Worm (Caenorhabditis elegans) whole organism, L4 larva: ENCODE results near the gene twnk-1.

Experiments
- Y105C5A.15 ChIP-seq: fragments of 200-800 bp; sonication (Bioruptor generic); IDR thresholded peaks from 2 replicates; pipeline ENCODE4 v1.3.6; 2022; ENCODE audit warnings: missing genetic modification characterization, missing compliant biosample characterization
- Y5F2A.4 ChIP-seq: fragments of 200-800 bp; sonication (Bioruptor generic); optimal IDR thresholded peaks from 2 replicates; lab custom pipeline; 2018; ENCODE audit warnings: mild to moderate bottlenecking, missing genetic modification characterization, missing compliant biosample characterization
- ZK337.2 ChIP-seq: fragments of 200-800 bp; sonication (Bioruptor generic); IDR thresholded peaks from 2 replicates; pipeline ENCODE4 v1.3.6; 2022; ENCODE audit warnings: missing genetic modification reagents, missing genetic modification characterization, missing compliant biosample characterization
- aha-1 ChIP-seq: fragments of 150-350 bp; peaks from one replicate; lab custom pipeline; 2014; ENCODE audit warnings: missing biosample characterization, missing genetic modification characterization
- arid-1 ChIP-seq: fragments of 200-800 bp; sonication (Bioruptor generic); conservative IDR thresholded peaks from 2 replicates; pipeline ENCODE4 v1.3.6; 2022; ENCODE audit warnings: missing genetic modification reagents, missing genetic modification characterization, missing compliant biosample characterization
- attf-4 ChIP-seq: sonication (generic microtip); optimal IDR thresholded peaks from 3 replicates; lab custom pipeline; 2017; ENCODE audit warnings: missing biosample characterization, missing genetic modification characterization
- ceh-20 ChIP-seq: fragments of 200-800 bp; sonication (Bioruptor generic); IDR thresholded peaks from 2 replicates; pipeline ENCODE4 v1.3.6; 2022; ENCODE audit warnings: missing genetic modification reagents, missing genetic modification characterization, missing compliant biosample characterization
- ceh-62 ChIP-seq: sonication (generic microtip); optimal IDR thresholded peaks from 2 replicates; lab custom pipeline; 2017; ENCODE audit warnings: missing biosample characterization, missing genetic modification characterization
- daf-16 ChIP-seq, 3 experiments: sonication (generic microtip); optimal IDR thresholded peaks; 2 replicates each; lab custom pipeline; 2016 to 2017; ENCODE audit warnings: missing genetic modification characterization in 3 of 3, missing genetic modification reagents in 3 of 3, mild to moderate bottlenecking in 2 of 3, missing compliant biosample characterization in 2 of 3, missing biosample characterization in 1 of 3, moderate library complexity in 1 of 3
- dmd-6 ChIP-seq: fragments of 200-800 bp; sonication (Bioruptor generic); IDR thresholded peaks from 2 replicates; pipeline ENCODE4 v1.3.6; 2022; ENCODE audit warnings: missing genetic modification reagents, missing genetic modification characterization, missing compliant biosample characterization
- dmd-8 ChIP-seq: fragments of 200-800 bp; sonication (Bioruptor generic); IDR thresholded peaks from 2 replicates; pipeline ENCODE4 v1.3.6; 2022; ENCODE audit warnings: missing genetic modification characterization, missing compliant biosample characterization
- dmd-9 ChIP-seq: fragments of 200-800 bp; sonication (Bioruptor generic); IDR thresholded peaks from 2 replicates; pipeline ENCODE4 v1.3.6; 2022; ENCODE audit warnings: missing genetic modification reagents, missing genetic modification characterization, missing compliant biosample characterization
- fkh-10 ChIP-seq: fragments of 150-350 bp; optimal IDR thresholded peaks from 2 replicates; lab custom pipeline; 2014; ENCODE audit warnings: missing biosample characterization, missing genetic modification reagents, missing genetic modification characterization
- hlh-30 ChIP-seq: sonication (generic microtip); optimal IDR thresholded peaks from 2 replicates; lab custom pipeline; 2017; ENCODE audit warnings: antibody characterized with exemption, mild to moderate bottlenecking, missing genetic modification characterization, missing compliant biosample characterization; ENCODE audit not compliant: insufficient read depth
- lin-15B ChIP-seq: fragments of 150-350 bp; sonication (generic microtip); optimal IDR thresholded peaks from 3 replicates; lab custom pipeline; 2014; ENCODE audit warnings: missing biosample characterization, missing genetic modification characterization
- lin-29 ChIP-seq: fragments of 200-800 bp; sonication (Bioruptor generic); IDR thresholded peaks from 2 replicates; pipeline ENCODE4 v1.3.6; 2022; ENCODE audit warnings: missing genetic modification reagents, missing genetic modification characterization, missing compliant biosample characterization
- mdl-1 ChIP-seq, 2 experiments: fragments of 150-350 bp in 1 of 2; sonication (generic microtip) in 1 of 2; optimal IDR thresholded peaks; 2 replicates each; lab custom pipeline; 2014 to 2017; ENCODE audit warnings: missing biosample characterization in 2 of 2, missing genetic modification characterization in 2 of 2
- mep-1 ChIP-seq: fragments of 150-350 bp; sonication (generic microtip); optimal IDR thresholded peaks from 3 replicates; lab custom pipeline; 2014; ENCODE audit warnings: missing biosample characterization, missing genetic modification characterization
- nhr-102 ChIP-seq: sonication (generic microtip); optimal IDR thresholded peaks from 2 replicates; lab custom pipeline; 2016; ENCODE audit warnings: mild to moderate bottlenecking, missing genetic modification characterization, moderate library complexity, missing compliant biosample characterization
- nhr-25 ChIP-seq: sonication (generic microtip); optimal IDR thresholded peaks from 2 replicates; lab custom pipeline; 2017; ENCODE audit warnings: missing genetic modification characterization, mild to moderate bottlenecking, missing compliant biosample characterization, antibody characterized with exemption, moderate library complexity, borderline replicate concordance; ENCODE audit not compliant: insufficient read depth
- nhr-28 ChIP-seq: fragments of 150-350 bp; optimal IDR thresholded peaks from 2 replicates; lab custom pipeline; 2014; ENCODE audit warnings: missing biosample characterization, missing genetic modification characterization
- nhr-42 ChIP-seq: fragments of 200-800 bp; sonication (Bioruptor generic); IDR thresholded peaks from 2 replicates; pipeline ENCODE4 v1.3.6; 2022; ENCODE audit warnings: missing genetic modification characterization, missing compliant biosample characterization
- php-3 ChIP-seq: fragments of 200-800 bp; sonication (Bioruptor generic); IDR thresholded peaks from 2 replicates; pipeline ENCODE4 v1.3.6; 2022; ENCODE audit warnings: missing genetic modification reagents, missing genetic modification characterization, missing compliant biosample characterization
- rbr-2 ChIP-seq: sonication (generic microtip); optimal IDR thresholded peaks from 2 replicates; lab custom pipeline; 2016; ENCODE audit warnings: missing genotype, missing genetic modification characterization, missing compliant biosample characterization
- saeg-2 ChIP-seq: fragments of 200-800 bp; sonication (Bioruptor generic); IDR thresholded peaks from 2 replicates; pipeline ENCODE4 v1.3.6; 2022; ENCODE audit warnings: missing genetic modification reagents, missing genetic modification characterization, missing compliant biosample characterization
- spr-3 ChIP-seq: fragments of 200-800 bp; sonication (Bioruptor generic); optimal IDR thresholded peaks from 2 replicates; lab custom pipeline; 2018; ENCODE audit warnings: mild to moderate bottlenecking, missing genetic modification characterization, missing compliant biosample characterization
- tag-97 ChIP-seq: fragments of 200-800 bp; sonication (Bioruptor generic); IDR thresholded peaks from 2 replicates; pipeline ENCODE4 v1.3.6; 2022; ENCODE audit warnings: missing genetic modification characterization, missing compliant biosample characterization
- tra-1 ChIP-seq: fragments of 200-800 bp; sonication (Bioruptor generic); IDR thresholded peaks from 2 replicates; pipeline ENCODE4 v1.3.6; 2022; ENCODE audit warnings: missing genetic modification reagents, missing genetic modification characterization, missing compliant biosample characterization
- unc-62 ChIP-seq, 3 experiments: fragments of 150-350 bp in 1 of 3; sonication (generic microtip); optimal IDR thresholded peaks in 2 of 3; peaks in 1 of 3; 1 replicate in 1 of 3; 2 replicates in 2 of 3; lab custom pipeline; 2014 to 2017; ENCODE audit warnings: missing biosample characterization in 3 of 3, missing genetic modification characterization in 3 of 3, missing genetic modification reagents in 3 of 3, missing genotype in 1 of 3
- zag-1 ChIP-seq: fragments of 150-350 bp; optimal IDR thresholded peaks from 2 replicates; lab custom pipeline; 2014; ENCODE audit warnings: missing biosample characterization, missing genetic modification characterization
- ztf-11 ChIP-seq: fragments of 150-350 bp; optimal IDR thresholded peaks from 2 replicates; lab custom pipeline; 2014; ENCODE audit warnings: missing biosample characterization, missing genetic modification characterization

twnk-1 gene

ce11 chrX:5801156-5801592, 10.2 kb downstream of the twnk-1 start (continued):
- TF ChIP-seq lin-15B (tag; lab: Kevin White, UChicago) = no peak
- TF ChIP-seq nhr-102 (tag; lab: Kevin White, UChicago) = peak; percentile 88
- TF ChIP-seq lin-29 (GFP tag; lab: Robert Waterston, UW) = peak; percentile 64; the same call in 1 of the 2 replicates
- TF ChIP-seq php-3 (GFP tag; lab: Robert Waterston, UW) = peak; percentile 83

- TF ChIP-seq dmd-6 (no peak), arid-1 (GFP tag; lab: Robert Waterston, UW) (no peak), lin-15B (tag; lab: Kevin White, UChicago) (no peak), saeg-2 (no peak), nhr-25 (tag; lab: Kevin White, UChicago) (no peak), tra-1 (GFP tag; lab: Robert Waterston, UW) (no peak), attf-4 (tag; lab: Kevin White, UChicago) (no peak), ZK337.2 (no peak), dmd-8 (GFP tag; lab: Robert Waterston, UW) (no peak), ztf-11 (tag; lab: Kevin White, UChicago) (no peak), nhr-42 (GFP tag; lab: Robert Waterston, UW) (no peak), dmd-9 (GFP tag; lab: Robert Waterston, UW) (no peak), fkh-10 (no peak), rbr-2 (tag; lab: Kevin White, UChicago) (no peak), spr-3 (GFP tag; lab: Kevin White, UChicago) (no peak), tag-97 (GFP tag; lab: Robert Waterston, UW) (no peak), ceh-20 (GFP tag; lab: Robert Waterston, UW) (no peak), aha-1 (tag; lab: Kevin White, UChicago) (no peak), Y5F2A.4 (GFP tag; lab: Kevin White, UChicago) (no peak)
Observed at ce11 chrX:5802582-5802981, 11.6 kb downstream of the twnk-1 start.

ce11 chrX:5803492-5803891, 12.5 kb downstream of the twnk-1 start:
- TF ChIP-seq unc-62 (GFP tag; optimal IDR thresholded peaks at IDR 0.05 in 1 of 2; lab: Kevin White, UChicago) = peak in 1 of 2 experiments; percentile 96
- TF ChIP-seq unc-62 (tag; optimal IDR thresholded peaks at IDR 0.05; lab: Kevin White, UChicago) = no peak
- TF ChIP-seq nhr-25 (tag; lab: Kevin White, UChicago) = peak; percentile 81
- TF ChIP-seq Y105C5A.15 (GFP tag; lab: Robert Waterston, UW) = no peak
- no peak for TF ChIP-seq Y5F2A.4 (GFP tag; lab: Kevin White, UChicago)
- TF ChIP-seq, all 104 proteins: peak for 2

ce11 chrX:5805872-5806472, 15.0 kb downstream of the twnk-1 start, which contains the start of gene F13D11.3:
TSS of gene F13D11.3 (minus strand) at chrX:5805922.
- TF ChIP-seq daf-16 (GFP tag; optimal IDR thresholded peaks at IDR 0.05; lab: Kevin White, UChicago) = peak in 1 of 2 experiments; percentile 34
- TF ChIP-seq daf-16 (tag; optimal IDR thresholded peaks at IDR 0.05; lab: Kevin White, UChicago) = no peak
- no peak for TF ChIP-seq zag-1 (tag; lab: Kevin White, UChicago)
- peak in 1 of 2 experiments; percentile 77 for TF ChIP-seq unc-62 (GFP tag; optimal IDR thresholded peaks at IDR 0.05 in 1 of 2; lab: Kevin White, UChicago)
- TF ChIP-seq unc-62 (tag; optimal IDR thresholded peaks at IDR 0.05; lab: Kevin White, UChicago) = no peak

DNA sequence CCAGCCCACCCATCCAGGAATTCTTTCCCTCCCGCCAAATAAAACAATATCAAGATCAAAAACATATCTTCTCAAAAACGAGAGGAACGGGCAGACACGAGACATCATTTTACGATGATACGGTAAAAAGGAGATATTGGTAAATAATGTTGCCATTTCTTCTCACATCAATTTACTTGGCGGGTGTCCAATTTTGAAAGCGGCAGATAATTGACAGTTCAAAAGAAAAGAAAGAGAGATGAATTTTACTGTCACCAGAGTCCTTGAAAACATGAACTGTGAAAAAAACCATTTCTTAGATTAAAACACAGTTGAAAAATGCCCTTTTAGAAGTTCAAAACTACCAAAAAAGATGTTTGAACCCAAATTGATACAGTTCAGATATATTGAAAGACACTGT, 19.7 kb downstream of the twnk-1 start:
- TF ChIP-seq mep-1 (peak; percentile 31), mdl-1 (tag; optimal IDR thresholded peaks at IDR 0.05; lab: Kevin White, UChicago) (peak in 1 of 2 experiments; percentile 38), hlh-30 (tag; lab: Kevin White, UChicago) (peak; percentile 17), aha-1 (tag; lab: Kevin White, UChicago) (peak; percentile 44), nhr-25 (tag; lab: Kevin White, UChicago) (peak; percentile 20), ceh-62 (tag; lab: Kevin White, UChicago) (no peak), nhr-28 (tag; lab: Kevin White, UChicago) (peak; percentile 67), nhr-102 (tag; lab: Kevin White, UChicago) (no peak)
- TF ChIP-seq, all 104 proteins: peak for 6
